Worm (Caenorhabditis elegans) whole organism, L1 larva: ENCODE results near the gene F52G3.1.

Experiments
- ama-1 ChIP-seq: fragments of 150-350 bp; optimal IDR thresholded peaks from 2 replicates; lab custom pipeline; 2014
- ceh-8 ChIP-seq: fragments of 200-800 bp; sonication (Bioruptor generic); optimal IDR thresholded peaks from 2 replicates; lab custom pipeline; 2018; ENCODE audit warnings: mild to moderate bottlenecking, missing genetic modification characterization, moderate library complexity, missing compliant biosample characterization
- egl-27 ChIP-seq, 2 experiments: fragments of 150-350 bp in 1 of 2; sonication (generic microtip); optimal IDR thresholded peaks; 3 replicates each; lab custom pipeline; 2017 to 2018; ENCODE audit warnings: missing biosample characterization in 2 of 2, missing genetic modification characterization in 2 of 2, missing genetic modification reagents in 2 of 2
- isw-1 ChIP-seq: fragments of 200-800 bp; sonication (Bioruptor generic); IDR thresholded peaks from 2 replicates; pipeline ENCODE4 v1.3.6; 2022; ENCODE audit warnings: missing genetic modification characterization, missing compliant biosample characterization
- mep-1 ChIP-seq: fragments of 150-350 bp; optimal IDR thresholded peaks from 2 replicates; lab custom pipeline; 2014; ENCODE audit warnings: missing biosample characterization, missing genetic modification characterization
- nhr-76 ChIP-seq: sonication (generic microtip); optimal IDR thresholded peaks from 2 replicates; lab custom pipeline; 2017; ENCODE audit warnings: missing biosample characterization, missing genetic modification characterization
- sox-4 ChIP-seq: sonication (generic microtip); optimal IDR thresholded peaks from 2 replicates; lab custom pipeline; 2016; ENCODE audit warnings: missing genetic modification characterization, missing compliant biosample characterization
- unc-62 ChIP-seq: fragments of 150-350 bp; optimal IDR thresholded peaks from 2 replicates; lab custom pipeline; 2014; ENCODE audit warnings: missing biosample characterization, missing genetic modification reagents, missing genetic modification characterization

- no peak for TF ChIP-seq egl-27 (tag; optimal IDR thresholded peaks at IDR 0.05; lab: Kevin White, UChicago)
- TF ChIP-seq isw-1 = no peak
- no peak for TF ChIP-seq ama-1 (lab: Kevin White, UChicago)
- no peak for TF ChIP-seq ceh-8 (GFP tag; lab: Kevin White, UChicago)
- TF ChIP-seq mep-1 (tag; lab: Kevin White, UChicago) = no peak
- no peak for TF ChIP-seq sox-4
- no peak for TF ChIP-seq nhr-76
- TF ChIP-seq unc-62 = no peak
These were observed 57.2 kb downstream of the F52G3.1 start, which contains the start of gene F35B3.4 for ce11 chrX:17020858-17021257.
